Fruit fly (Drosophila melanogaster): ENCODE results near the gene Cyp4ae1.

DNA sequence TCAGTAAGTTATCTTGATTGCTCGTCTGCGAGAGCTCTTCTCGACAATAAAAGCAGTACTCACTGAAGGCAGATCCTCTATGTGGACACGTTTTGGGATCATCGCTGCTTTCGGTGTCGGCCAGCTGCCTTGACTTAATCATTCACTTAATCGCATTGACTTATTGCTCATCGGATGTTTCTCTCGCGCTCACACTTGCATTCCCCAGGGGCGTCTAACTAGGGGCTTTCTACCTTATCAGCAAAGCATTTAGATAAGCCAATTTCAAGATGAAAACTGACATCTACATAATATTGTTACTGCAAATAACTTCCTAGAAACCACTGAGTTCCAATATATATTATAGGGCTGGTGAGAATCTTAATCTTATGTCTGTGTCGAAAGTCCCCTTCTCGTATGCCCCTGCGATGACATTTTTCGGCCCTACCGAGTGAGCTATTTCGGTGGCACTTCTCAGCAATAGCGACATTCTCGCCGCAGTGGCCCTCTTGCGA, 33.6 kb downstream of the Cyp4ae1 start:
- TF ChIP-seq Dll (optimal IDR thresholded peaks at IDR 0.05) (no peak), usp (GFP tag; optimal IDR thresholded peaks at IDR 0.05) (no peak), EcR (GFP tag; optimal IDR thresholded peaks at IDR 0.05) (no peak)

All from whole organism.